Fruit fly (Drosophila melanogaster) whole organism, prepupa: ENCODE results near the gene CG2003.

Experiments used
- Blimp-1 ChIP-seq: fragments of 200-800 bp; sonication (Bioruptor generic); optimal IDR thresholded peaks from 3 replicates; lab custom pipeline; 2017; ENCODE audit warnings: missing biosample characterization, missing genetic modification characterization, mild to moderate bottlenecking, moderate library complexity, missing genetic modification reagents
- CG10631 ChIP-seq: fragments of 200-800 bp; sonication (Bioruptor generic); optimal IDR thresholded peaks from 2 replicates; lab custom pipeline; 2016; ENCODE audit warnings: missing biosample characterization, missing genetic modification characterization
- CG11762 ChIP-seq: fragments of 200-800 bp; sonication (Bioruptor generic); optimal IDR thresholded peaks from 3 replicates; lab custom pipeline; 2016; ENCODE audit warnings: missing biosample characterization, missing genetic modification characterization; ENCODE audit not compliant: insufficient read depth
- CG16779 ChIP-seq: fragments of 200-800 bp; sonication (Bioruptor generic); optimal IDR thresholded peaks from 3 replicates; lab custom pipeline; 2017; ENCODE audit warnings: missing biosample characterization, mild to moderate bottlenecking, missing genetic modification characterization
- CG3032 ChIP-seq: fragments of 200-800 bp; optimal IDR thresholded peaks from 2 replicates; lab custom pipeline; 2019; ENCODE audit warnings: missing biosample characterization, mild to moderate bottlenecking, missing genetic modification characterization, moderate library complexity
- CG31627 ChIP-seq: fragments of 200-800 bp; sonication (Bioruptor generic); optimal IDR thresholded peaks from 3 replicates; lab custom pipeline; 2016; ENCODE audit warnings: missing biosample characterization, missing genetic modification characterization
- CG3919 ChIP-seq: fragments of 200-800 bp; sonication (Bioruptor generic); optimal IDR thresholded peaks from 3 replicates; lab custom pipeline; 2016; ENCODE audit warnings: missing biosample characterization, missing genetic modification characterization
- CG4318 ChIP-seq: fragments of 200-800 bp; sonication (Bioruptor generic); optimal IDR thresholded peaks from 3 replicates; lab custom pipeline; 2017; ENCODE audit warnings: missing biosample characterization, mild to moderate bottlenecking, missing genetic modification characterization
- CG6276 ChIP-seq: fragments of 200-800 bp; sonication (Bioruptor generic); optimal IDR thresholded peaks from 2 replicates; lab custom pipeline; 2017; ENCODE audit warnings: missing biosample characterization, mild to moderate bottlenecking, missing genetic modification characterization
- CG6792 ChIP-seq: fragments of 200-800 bp; sonication (Bioruptor generic); optimal IDR thresholded peaks from 3 replicates; lab custom pipeline; 2016; ENCODE audit warnings: missing biosample characterization, missing genetic modification characterization
- CG6808 ChIP-seq: fragments of 200-800 bp; sonication (Bioruptor generic); optimal IDR thresholded peaks from 3 replicates; lab custom pipeline; 2017; ENCODE audit warnings: missing biosample characterization, missing genetic modification characterization, mild to moderate bottlenecking, moderate library complexity, missing genetic modification reagents
- CG6854 ChIP-seq: fragments of 200-800 bp; sonication (Bioruptor generic); optimal IDR thresholded peaks from 2 replicates; lab custom pipeline; 2017; ENCODE audit warnings: missing biosample characterization, mild to moderate bottlenecking, missing genetic modification characterization
- CG7368 ChIP-seq: fragments of 200-800 bp; sonication (Bioruptor generic); optimal IDR thresholded peaks from 3 replicates; lab custom pipeline; 2016; ENCODE audit warnings: missing biosample characterization, missing genetic modification characterization
- CG8319 ChIP-seq: fragments of 200-800 bp; sonication (Bioruptor generic); optimal IDR thresholded peaks from 3 replicates; lab custom pipeline; 2016; ENCODE audit warnings: missing biosample characterization, missing genetic modification characterization
- Eip75B ChIP-seq: fragments of 200-800 bp; sonication (Bioruptor generic); optimal IDR thresholded peaks from 3 replicates; lab custom pipeline; 2016; ENCODE audit warnings: missing biosample characterization, missing genetic modification characterization
- Eip78C ChIP-seq: fragments of 200-800 bp; sonication (Bioruptor generic); peaks from one replicate; lab custom pipeline; 2016; ENCODE audit warnings: missing biosample characterization, missing genetic modification characterization
- Ets21C ChIP-seq: fragments of 200-800 bp; sonication (Bioruptor generic); optimal IDR thresholded peaks from 3 replicates; lab custom pipeline; 2016; ENCODE audit warnings: missing biosample characterization, missing genetic modification characterization
- Ets96B ChIP-seq: fragments of 200-800 bp; optimal IDR thresholded peaks from 2 replicates; lab custom pipeline; 2019; ENCODE audit warnings: missing biosample characterization, mild to moderate bottlenecking, missing genetic modification characterization, moderate library complexity
- Gug ChIP-seq: fragments of 200-800 bp; sonication (Bioruptor generic); IDR thresholded peaks from 2 replicates; pipeline ENCODE4 v1.3.6; 2022; ENCODE audit warnings: missing biosample characterization, missing genetic modification characterization
- Hr38 ChIP-seq: sonication (Bioruptor generic); optimal IDR thresholded peaks from 2 replicates; lab custom pipeline; 2016; ENCODE audit warnings: missing biosample characterization, missing genetic modification characterization
- Hr39 ChIP-seq: fragments of 200-800 bp; sonication (Bioruptor generic); optimal IDR thresholded peaks from 2 replicates; lab custom pipeline; 2016; ENCODE audit warnings: missing biosample characterization, missing genetic modification characterization
- Hr4 ChIP-seq: fragments of 200-800 bp; sonication (Bioruptor generic); optimal IDR thresholded peaks from 3 replicates; lab custom pipeline; 2016; ENCODE audit warnings: missing biosample characterization, missing genetic modification characterization
- Lpt ChIP-seq: fragments of 200-800 bp; sonication (Bioruptor generic); optimal IDR thresholded peaks from 3 replicates; lab custom pipeline; 2016; ENCODE audit warnings: missing biosample characterization, missing genetic modification characterization
- Met ChIP-seq: fragments of 200-800 bp; sonication (Bioruptor generic); optimal IDR thresholded peaks from 3 replicates; lab custom pipeline; 2016; ENCODE audit warnings: missing biosample characterization, missing genetic modification characterization
- Smox ChIP-seq: fragments of 200-800 bp; sonication (Bioruptor generic); optimal IDR thresholded peaks from 3 replicates; lab custom pipeline; 2016; ENCODE audit warnings: missing biosample characterization, missing genetic modification characterization
- Sox102F ChIP-seq: fragments of 200-800 bp; sonication (Bioruptor generic); optimal IDR thresholded peaks from 2 replicates; lab custom pipeline; 2016; ENCODE audit warnings: missing biosample characterization, mild to moderate bottlenecking, missing genetic modification characterization
- Sox14 ChIP-seq: fragments of 200-800 bp; sonication (Bioruptor generic); optimal IDR thresholded peaks from 3 replicates; lab custom pipeline; 2016; ENCODE audit warnings: missing biosample characterization, missing genetic modification characterization
- Sox15 ChIP-seq: fragments of 200-800 bp; sonication (Bioruptor generic); optimal IDR thresholded peaks from 3 replicates; lab custom pipeline; 2016; ENCODE audit warnings: missing biosample characterization, missing genetic modification characterization
- acj6 ChIP-seq: fragments of 200-800 bp; sonication (Bioruptor generic); optimal IDR thresholded peaks from 3 replicates; lab custom pipeline; 2016; ENCODE audit warnings: missing biosample characterization, missing genetic modification characterization
- cyc ChIP-seq: fragments of 200-800 bp; sonication (Bioruptor generic); optimal IDR thresholded peaks from 3 replicates; lab custom pipeline; 2016; ENCODE audit warnings: missing biosample characterization, missing genetic modification characterization
- dac ChIP-seq: fragments of 200-800 bp; sonication (Bioruptor generic); optimal IDR thresholded peaks from 2 replicates; lab custom pipeline; 2017; ENCODE audit warnings: missing biosample characterization, mild to moderate bottlenecking, missing genetic modification characterization
- esn ChIP-seq: fragments of 200-800 bp; sonication (Bioruptor generic); optimal IDR thresholded peaks from 2 replicates; lab custom pipeline; 2016; ENCODE audit warnings: missing biosample characterization, mild to moderate bottlenecking, missing genetic modification characterization, moderate library complexity
- fd59A ChIP-seq: fragments of 200-800 bp; sonication (Bioruptor generic); optimal IDR thresholded peaks from 2 replicates; lab custom pipeline; 2017; ENCODE audit warnings: missing biosample characterization, mild to moderate bottlenecking, missing genetic modification characterization, missing genetic modification reagents
- fd85E ChIP-seq: fragments of 200-800 bp; sonication (Bioruptor generic); optimal IDR thresholded peaks from 3 replicates; lab custom pipeline; 2016; ENCODE audit warnings: missing biosample characterization, missing genetic modification characterization
- fkh ChIP-seq: fragments of 200-800 bp; sonication (Bioruptor generic); optimal IDR thresholded peaks from 3 replicates; lab custom pipeline; 2017; ENCODE audit warnings: missing biosample characterization, mild to moderate bottlenecking, missing genetic modification characterization, moderate library complexity
- lz ChIP-seq: fragments of 200-800 bp; sonication (Bioruptor generic); optimal IDR thresholded peaks from 3 replicates; lab custom pipeline; 2016; ENCODE audit warnings: missing biosample characterization, missing genetic modification characterization
- pdm3 ChIP-seq: fragments of 200-800 bp; sonication (Bioruptor generic); optimal IDR thresholded peaks from 3 replicates; lab custom pipeline; 2016; ENCODE audit warnings: missing biosample characterization, missing genetic modification characterization
- salr ChIP-seq, 2 experiments: fragments of 200-800 bp; sonication (Bioruptor generic); optimal IDR thresholded peaks; 3 replicates each; lab custom pipeline; 2016 to 2018; ENCODE audit warnings: missing biosample characterization in 2 of 2, missing genetic modification characterization in 2 of 2, mild to moderate bottlenecking in 1 of 2
- spab ChIP-seq: fragments of 200-800 bp; sonication (Bioruptor generic); optimal IDR thresholded peaks from 2 replicates; lab custom pipeline; 2017; ENCODE audit warnings: missing biosample characterization, mild to moderate bottlenecking, missing genetic modification characterization, missing genetic modification reagents
- ss ChIP-seq, 2 experiments: fragments of 200-800 bp; sonication (Bioruptor generic); optimal IDR thresholded peaks; 2 replicates in 1 of 2; 3 replicates in 1 of 2; lab custom pipeline; 2017 to 2018; ENCODE audit warnings: mild to moderate bottlenecking in 2 of 2, missing biosample characterization in 2 of 2, missing genetic modification characterization in 2 of 2, moderate library complexity in 1 of 2
- svp ChIP-seq: fragments of 200-800 bp; sonication (Bioruptor generic); peaks from one replicate; lab custom pipeline; 2016; ENCODE audit warnings: missing biosample characterization, missing genetic modification characterization
- topi ChIP-seq: fragments of 200-800 bp; sonication (Bioruptor generic); optimal IDR thresholded peaks from 3 replicates; lab custom pipeline; 2016; ENCODE audit warnings: missing biosample characterization, missing genetic modification characterization
- vri ChIP-seq: fragments of 200-800 bp; sonication (Bioruptor generic); optimal IDR thresholded peaks from 3 replicates; lab custom pipeline; 2016; ENCODE audit warnings: missing biosample characterization, mild to moderate bottlenecking, missing genetic modification characterization

Gene CG2003

dm6 chr3R:31977548-31978133 is at the start of gene CG2003:
Gene CG2003, plus strand, starts transcription at chr3R:31978121.
- TF ChIP-seq CG6792 (GFP tag; lab: Kevin White, UChicago) (no peak), CG7368 (GFP tag; lab: Kevin White, UChicago) (no peak), pdm3 (GFP tag; lab: Kevin White, UChicago) (peak; percentile 8), Hr38 (no peak), Hr39 (GFP tag; lab: Kevin White, UChicago) (peak; percentile 80), CG4318 (GFP tag; lab: Kevin White, UChicago) (no peak), Ets21C (peak; percentile 53), cyc (GFP tag; lab: Kevin White, UChicago) (peak; percentile 55), fd59A (GFP tag; lab: Kevin White, UChicago) (no peak), Blimp-1 (GFP tag; lab: Kevin White, UChicago) (no peak), CG8319 (no peak), Sox15 (GFP tag; lab: Kevin White, UChicago) (no peak), CG31627 (GFP tag; lab: Kevin White, UChicago) (peak; percentile 78), Gug (GFP tag; lab: Robert Waterston, UW) (no peak), Lpt (GFP tag; lab: Kevin White, UChicago) (no peak), Eip78C (GFP tag; lab: Kevin White, UChicago) (peak; percentile 71), vri (GFP tag; lab: Kevin White, UChicago) (peak; percentile 81), CG3919 (GFP tag; lab: Kevin White, UChicago) (no peak), CG3032 (tag; lab: Kevin White, UChicago) (no peak), Smox (peak; percentile 67), lz (GFP tag; lab: Kevin White, UChicago) (peak; percentile 59), Sox14 (GFP tag; lab: Kevin White, UChicago) (peak; percentile 2), CG16779 (no peak), ss (GFP tag; optimal IDR thresholded peaks at IDR 0.05; lab: Kevin White, UChicago) (peak in 1 of 2 experiments; percentile 9), CG10631 (GFP tag; lab: Kevin White, UChicago) (no peak), salr (GFP tag; optimal IDR thresholded peaks at IDR 0.05; lab: Kevin White, UChicago) (no peak), svp (peak; percentile 87), dac (no peak), Ets96B (tag; lab: Kevin White, UChicago) (no peak), topi (GFP tag; lab: Kevin White, UChicago) (peak; percentile 57), Eip75B (GFP tag; lab: Kevin White, UChicago) (peak; percentile 23), spab (GFP tag; lab: Kevin White, UChicago) (no peak), fd85E (GFP tag; lab: Kevin White, UChicago) (no peak), Met (GFP tag; lab: Kevin White, UChicago) (peak; percentile 69), CG6276 (GFP tag; lab: Kevin White, UChicago) (no peak), Sox102F (GFP tag; lab: Kevin White, UChicago) (peak; percentile 64), fkh (GFP tag; lab: Kevin White, UChicago) (peak; percentile 18), Hr4 (GFP tag; lab: Kevin White, UChicago) (no peak), CG6854 (peak; percentile 77), esn (peak; percentile 75), acj6 (GFP tag; lab: Kevin White, UChicago) (peak; percentile 13), CG6808 (GFP tag; lab: Kevin White, UChicago) (no peak)

- TF ChIP-seq fkh (GFP tag; lab: Kevin White, UChicago) (peak; percentile 74), CG11762 (no peak)
Observed at dm6 chr3R:31928439-31928838, 49.5 kb upstream of the CG2003 start.
